Worm (Caenorhabditis elegans) whole organism, L2 larva: Measurements from ENCODE around the gene Y7A5A.13.

Source experiments
- F13H6.1 ChIP-seq: sonication (generic microtip); optimal IDR thresholded peaks from 2 replicates; lab custom pipeline; 2016; ENCODE audit warnings: missing genetic modification characterization, missing compliant biosample characterization
- aly-2 ChIP-seq: fragments of 150-350 bp; optimal IDR thresholded peaks from 2 replicates; lab custom pipeline; 2014; ENCODE audit warnings: missing biosample characterization, missing genetic modification characterization
- blmp-1 ChIP-seq: sonication (generic microtip); optimal IDR thresholded peaks from 2 replicates; lab custom pipeline; 2017; ENCODE audit warnings: missing genetic modification characterization, mild to moderate bottlenecking, missing compliant biosample characterization, antibody characterized with exemption, moderate library complexity; ENCODE audit not compliant: insufficient read depth
- egl-27 ChIP-seq: sonication (generic microtip); optimal IDR thresholded peaks from 3 replicates; lab custom pipeline; 2017; ENCODE audit warnings: missing biosample characterization, missing genetic modification reagents, missing genetic modification characterization
- fos-1 ChIP-seq: fragments of 150-350 bp; optimal IDR thresholded peaks from 2 replicates; lab custom pipeline; 2014; ENCODE audit warnings: missing biosample characterization, missing genetic modification characterization
- lsy-2 ChIP-seq, 2 experiments: fragments of 150-350 bp in 1 of 2; sonication (generic microtip) in 1 of 2; optimal IDR thresholded peaks; 2 replicates each; lab custom pipeline; 2014 to 2017; ENCODE audit warnings: missing biosample characterization in 2 of 2, missing genetic modification characterization in 2 of 2
- mab-5 ChIP-seq: fragments of 150-350 bp; optimal IDR thresholded peaks from 2 replicates; lab custom pipeline; 2014; ENCODE audit warnings: missing biosample characterization, missing genetic modification characterization
- nhr-11 ChIP-seq: fragments of 150-350 bp; optimal IDR thresholded peaks from 2 replicates; lab custom pipeline; 2014; ENCODE audit warnings: missing biosample characterization, missing genetic modification characterization
- unc-55 ChIP-seq: fragments of 150-350 bp; sonication (generic microtip); optimal IDR thresholded peaks from 3 replicates; lab custom pipeline; 2014; ENCODE audit warnings: missing biosample characterization, missing genetic modification reagents, missing genetic modification characterization
- unc-62 ChIP-seq: fragments of 150-350 bp; optimal IDR thresholded peaks from 2 replicates; lab custom pipeline; 2014; ENCODE audit warnings: missing biosample characterization, missing genetic modification reagents, missing genetic modification characterization

DNA sequence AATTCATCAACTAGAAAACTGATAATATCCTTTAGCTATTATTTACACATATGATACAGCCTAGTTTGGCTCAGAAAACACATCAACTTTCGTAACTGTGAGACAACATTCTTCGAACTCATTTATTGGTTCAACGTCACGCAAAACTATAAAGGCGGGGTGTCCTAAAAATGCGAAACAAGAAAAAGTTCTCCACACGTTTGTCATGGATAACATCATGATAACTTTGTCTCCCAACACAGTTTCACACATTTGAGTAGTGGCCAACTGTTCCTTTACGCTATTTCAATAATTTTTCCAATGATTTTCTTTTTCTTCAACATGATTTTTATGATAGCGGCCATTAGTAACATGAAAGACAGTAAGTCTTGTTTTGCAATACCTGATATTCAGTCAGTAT is 27.0 kb upstream of the Y7A5A.13 start, which contains the start of gene srxa-9:
- TF ChIP-seq nhr-11 (no peak), unc-62 (no peak), mab-5 (no peak), blmp-1 (tag; lab: Kevin White, UChicago) (no peak), aly-2 (no peak), unc-55 (no peak), F13H6.1 (tag; lab: Kevin White, UChicago) (no peak), lsy-2 (tag; optimal IDR thresholded peaks at IDR 0.05; lab: Kevin White, UChicago) (no peak), fos-1 (tag; lab: Kevin White, UChicago) (no peak), egl-27 (tag; lab: Kevin White, UChicago) (no peak)
